Worm (Caenorhabditis elegans) whole organism, L1 larva: ENCODE measurements around the gene Y59A8B.21.

ENCODE experiments used
- C04F5.9 ChIP-seq: sonication (generic microtip); optimal IDR thresholded peaks from 2 replicates; lab custom pipeline; 2016; ENCODE audit warnings: missing genetic modification characterization, missing compliant biosample characterization
- C16A3.4 ChIP-seq: fragments of 150-350 bp; optimal IDR thresholded peaks from 2 replicates; lab custom pipeline; 2014; ENCODE audit warnings: missing biosample characterization, missing genetic modification characterization
- C34B4.2 ChIP-seq: sonication (generic microtip); optimal IDR thresholded peaks from 2 replicates; lab custom pipeline; 2017; ENCODE audit warnings: mild to moderate bottlenecking, missing genetic modification characterization, missing compliant biosample characterization
- F16B12.6 ChIP-seq: fragments of 150-350 bp; optimal IDR thresholded peaks from 2 replicates; lab custom pipeline; 2014; ENCODE audit warnings: missing biosample characterization, missing genetic modification characterization
- aha-1 ChIP-seq: fragments of 150-350 bp; optimal IDR thresholded peaks from 2 replicates; lab custom pipeline; 2014; ENCODE audit warnings: missing biosample characterization, missing genetic modification characterization
- ama-1 ChIP-seq: fragments of 150-350 bp; optimal IDR thresholded peaks from 2 replicates; lab custom pipeline; 2014
- ceh-63 ChIP-seq: fragments of 200-800 bp; sonication (Bioruptor generic); optimal IDR thresholded peaks from 2 replicates; lab custom pipeline; 2018; ENCODE audit warnings: mild to moderate bottlenecking, missing genetic modification characterization, missing compliant biosample characterization
- ceh-82 ChIP-seq, 3 experiments: fragments of 150-350 bp in 1 of 3; sonication (generic microtip) in 2 of 3; optimal IDR thresholded peaks; 2 replicates each; lab custom pipeline; 2014 to 2017; ENCODE audit warnings: missing biosample characterization in 3 of 3, missing genetic modification characterization in 3 of 3
- ceh-90 ChIP-seq: sonication (generic microtip); optimal IDR thresholded peaks from 2 replicates; lab custom pipeline; 2016; ENCODE audit warnings: missing genetic modification characterization, missing compliant biosample characterization
- dsc-1 ChIP-seq: sonication (generic microtip); optimal IDR thresholded peaks from 2 replicates; lab custom pipeline; 2016; ENCODE audit warnings: mild to moderate bottlenecking, missing genetic modification characterization, missing compliant biosample characterization
- efl-1 ChIP-seq, 4 experiments: fragments of 150-350 bp; optimal IDR thresholded peaks in 3 of 4; peaks in 1 of 4; 1 replicate in 1 of 4; 2 replicates in 3 of 4; lab custom pipeline; 2014; ENCODE audit warnings: missing biosample characterization in 2 of 4, missing genetic modification characterization in 2 of 4, missing genetic modification reagents in 2 of 4
- egl-13 ChIP-seq: sonication (generic microtip); optimal IDR thresholded peaks from 2 replicates; lab custom pipeline; 2016; ENCODE audit warnings: missing genotype, missing genetic modification reagents, missing genetic modification characterization, missing compliant biosample characterization
- egl-27 ChIP-seq, 2 experiments: fragments of 150-350 bp in 1 of 2; sonication (generic microtip); optimal IDR thresholded peaks; 3 replicates each; lab custom pipeline; 2017 to 2018; ENCODE audit warnings: missing biosample characterization in 2 of 2, missing genetic modification characterization in 2 of 2, missing genetic modification reagents in 2 of 2
- elt-2 ChIP-seq: sonication (generic microtip); optimal IDR thresholded peaks from 2 replicates; lab custom pipeline; 2016; ENCODE audit warnings: missing genetic modification characterization, mild to moderate bottlenecking, inconsistent platforms, missing compliant biosample characterization, missing genetic modification reagents
- ets-5 ChIP-seq: fragments of 200-800 bp; sonication (Bioruptor generic); IDR thresholded peaks from 2 replicates; pipeline ENCODE4 v1.3.6; 2022; ENCODE audit warnings: missing genetic modification characterization, missing compliant biosample characterization
- fkh-10 ChIP-seq: sonication (generic microtip); optimal IDR thresholded peaks from 2 replicates; lab custom pipeline; 2017; ENCODE audit warnings: missing biosample characterization, missing genetic modification reagents, missing genetic modification characterization
- fkh-4 ChIP-seq: sonication (generic microtip); optimal IDR thresholded peaks from 2 replicates; lab custom pipeline; 2016; ENCODE audit warnings: missing compliant biosample characterization, missing genetic modification characterization, borderline replicate concordance
- fos-1 ChIP-seq: fragments of 150-350 bp; optimal IDR thresholded peaks from 2 replicates; lab custom pipeline; 2014; ENCODE audit warnings: missing biosample characterization, missing genetic modification characterization
- grh-1 ChIP-seq: fragments of 200-800 bp; sonication (Bioruptor generic); IDR thresholded peaks from 2 replicates; pipeline ENCODE4 v1.3.6; 2022; ENCODE audit warnings: missing genetic modification reagents, missing genetic modification characterization, missing compliant biosample characterization
- hpl-2 ChIP-seq: fragments of 150-350 bp; optimal IDR thresholded peaks from 2 replicates; lab custom pipeline; 2014; ENCODE audit warnings: missing biosample characterization, missing genetic modification reagents, missing genetic modification characterization
- isw-1 ChIP-seq: fragments of 200-800 bp; sonication (Bioruptor generic); IDR thresholded peaks from 2 replicates; pipeline ENCODE4 v1.3.6; 2022; ENCODE audit warnings: missing genetic modification characterization, missing compliant biosample characterization
- lin-14 ChIP-seq: fragments of 200-800 bp; sonication (Bioruptor generic); optimal IDR thresholded peaks from 2 replicates; lab custom pipeline; 2018; ENCODE audit warnings: mild to moderate bottlenecking, missing genetic modification characterization, moderate library complexity, missing compliant biosample characterization
- lin-15B ChIP-seq: fragments of 150-350 bp; sonication (generic microtip); optimal IDR thresholded peaks from 3 replicates; lab custom pipeline; 2014; ENCODE audit warnings: missing biosample characterization, missing genetic modification characterization
- lin-35 ChIP-seq, 2 experiments: fragments of 150-350 bp; optimal IDR thresholded peaks; 2 replicates each; lab custom pipeline; 2014; ENCODE audit warnings: missing biosample characterization in 2 of 2, missing genetic modification characterization in 2 of 2, missing genetic modification reagents in 2 of 2
- lir-3 ChIP-seq: sonication (generic microtip); optimal IDR thresholded peaks from 2 replicates; lab custom pipeline; 2016; ENCODE audit warnings: mild to moderate bottlenecking, missing genetic modification characterization, moderate library complexity, missing compliant biosample characterization; ENCODE audit not compliant: poor library complexity
- lsy-2 ChIP-seq, 2 experiments: fragments of 150-350 bp; optimal IDR thresholded peaks; 2 replicates each; lab custom pipeline; 2014; ENCODE audit warnings: missing biosample characterization in 2 of 2, missing genetic modification characterization in 2 of 2
- mdl-1 ChIP-seq, 2 experiments: fragments of 150-350 bp; optimal IDR thresholded peaks; 2 replicates each; lab custom pipeline; 2014 to 2017; ENCODE audit warnings: missing biosample characterization in 2 of 2, missing genetic modification characterization in 2 of 2, inconsistent platforms in 1 of 2
- mep-1 ChIP-seq: fragments of 150-350 bp; optimal IDR thresholded peaks from 2 replicates; lab custom pipeline; 2014; ENCODE audit warnings: missing biosample characterization, missing genetic modification characterization
- nhr-12 ChIP-seq: sonication (generic microtip); optimal IDR thresholded peaks from 2 replicates; lab custom pipeline; 2017; ENCODE audit warnings: missing biosample characterization, missing genetic modification characterization
- nhr-19 ChIP-seq: fragments of 200-800 bp; sonication (Bioruptor generic); conservative IDR thresholded peaks from 2 replicates; pipeline ENCODE4 v1.3.6; 2022; ENCODE audit warnings: missing genetic modification characterization, missing compliant biosample characterization
- nhr-20 ChIP-seq: sonication (generic microtip); optimal IDR thresholded peaks from 2 replicates; lab custom pipeline; 2016; ENCODE audit warnings: mild to moderate bottlenecking, missing genetic modification characterization, missing compliant biosample characterization
- nhr-237 ChIP-seq: fragments of 150-350 bp; optimal IDR thresholded peaks from 2 replicates; lab custom pipeline; 2014; ENCODE audit warnings: missing biosample characterization, missing genetic modification characterization
- nhr-28 ChIP-seq: fragments of 150-350 bp; optimal IDR thresholded peaks from 2 replicates; lab custom pipeline; 2014; ENCODE audit warnings: missing biosample characterization, missing genetic modification characterization
- nhr-71 ChIP-seq: sonication (generic microtip); optimal IDR thresholded peaks from 2 replicates; lab custom pipeline; 2016; ENCODE audit warnings: mild to moderate bottlenecking, missing genetic modification characterization, moderate library complexity, missing compliant biosample characterization
- nhr-76 ChIP-seq: sonication (generic microtip); optimal IDR thresholded peaks from 2 replicates; lab custom pipeline; 2017; ENCODE audit warnings: missing biosample characterization, missing genetic modification characterization
- pag-3 ChIP-seq: sonication (generic microtip); optimal IDR thresholded peaks from 2 replicates; lab custom pipeline; 2017; ENCODE audit warnings: missing genetic modification characterization, mild to moderate bottlenecking, missing compliant biosample characterization, antibody characterized with exemption, borderline replicate concordance; ENCODE audit not compliant: insufficient read depth
- rnt-1 ChIP-seq: sonication (generic microtip); optimal IDR thresholded peaks from 2 replicates; lab custom pipeline; 2016; ENCODE audit warnings: mild to moderate bottlenecking, missing genetic modification characterization, moderate library complexity, missing compliant biosample characterization
- sox-4 ChIP-seq: sonication (generic microtip); optimal IDR thresholded peaks from 2 replicates; lab custom pipeline; 2016; ENCODE audit warnings: missing genetic modification characterization, missing compliant biosample characterization
- sptf-1 ChIP-seq: fragments of 150-350 bp; optimal IDR thresholded peaks from 2 replicates; lab custom pipeline; 2014; ENCODE audit warnings: missing biosample characterization, missing genetic modification characterization
- sup-37 ChIP-seq: fragments of 200-800 bp; sonication (Bioruptor generic); optimal IDR thresholded peaks from 2 replicates; lab custom pipeline; 2018; ENCODE audit warnings: mild to moderate bottlenecking, missing genetic modification characterization, missing compliant biosample characterization
- swsn-7 ChIP-seq: sonication (generic microtip); optimal IDR thresholded peaks from 2 replicates; lab custom pipeline; 2016; ENCODE audit warnings: missing genetic modification characterization, missing compliant biosample characterization
- unc-130 ChIP-seq: fragments of 150-350 bp; optimal IDR thresholded peaks from 2 replicates; lab custom pipeline; 2017; ENCODE audit warnings: missing biosample characterization, missing genetic modification characterization, inconsistent platforms
- unc-62 ChIP-seq: fragments of 150-350 bp; optimal IDR thresholded peaks from 2 replicates; lab custom pipeline; 2014; ENCODE audit warnings: missing biosample characterization, missing genetic modification reagents, missing genetic modification characterization
- unc-86 ChIP-seq: sonication (generic microtip); optimal IDR thresholded peaks from 2 replicates; lab custom pipeline; 2016; ENCODE audit warnings: missing genetic modification characterization, missing compliant biosample characterization
- unc-98 ChIP-seq: fragments of 200-800 bp; sonication (Bioruptor generic); IDR thresholded peaks from 2 replicates; pipeline ENCODE4 v1.3.6; 2022; ENCODE audit warnings: missing genetic modification characterization, missing compliant biosample characterization
- xbp-1 ChIP-seq: sonication (generic microtip); optimal IDR thresholded peaks from 2 replicates; lab custom pipeline; 2016; ENCODE audit warnings: missing genetic modification characterization, missing compliant biosample characterization
- zag-1 ChIP-seq: fragments of 150-350 bp; optimal IDR thresholded peaks from 2 replicates; lab custom pipeline; 2014; ENCODE audit warnings: missing biosample characterization, missing genetic modification characterization
- zip-4 ChIP-seq: fragments of 200-800 bp; sonication (Bioruptor generic); optimal IDR thresholded peaks from 2 replicates; lab custom pipeline; 2018; ENCODE audit warnings: mild to moderate bottlenecking, missing genetic modification characterization, moderate library complexity, missing compliant biosample characterization

Y59A8B.21 gene

DNA sequence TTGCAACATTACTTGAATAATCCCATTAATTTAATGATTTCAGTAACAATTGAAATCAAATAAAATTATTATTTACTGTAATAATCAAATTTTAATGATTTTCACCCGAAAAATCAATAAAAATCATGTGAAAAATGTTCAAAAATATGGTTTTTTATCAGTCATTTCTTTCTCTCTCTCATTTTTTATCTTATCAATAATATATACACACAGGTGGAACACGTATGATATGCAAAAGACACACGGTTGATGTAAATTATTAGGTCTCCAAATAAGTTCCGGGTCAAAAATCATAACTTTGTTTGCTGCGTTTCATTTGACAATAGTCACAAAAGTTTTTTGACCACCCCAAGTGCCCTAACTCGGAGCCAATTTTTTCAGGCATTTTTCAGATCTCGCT, 7.9 kb upstream of the Y59A8B.21 start:
- peak; percentile 41 for TF ChIP-seq elt-2
- no peak for TF ChIP-seq egl-27 (tag; optimal IDR thresholded peaks at IDR 0.05; lab: Kevin White, UChicago)

- TF ChIP-seq efl-1 (optimal IDR thresholded peaks at IDR 0.05; lab: Kevin White, UChicago) (no peak), efl-1 (GFP tag; optimal IDR thresholded peaks at IDR 0.05 in 1 of 2; lab: Kevin White, UChicago) (no peak), nhr-19 (GFP tag; lab: Robert Waterston, UW) (no peak), lin-14 (GFP tag; lab: Kevin White, UChicago) (no peak), ceh-90 (no peak), egl-27 (tag; optimal IDR thresholded peaks at IDR 0.05; lab: Kevin White, UChicago) (no peak), fkh-10 (no peak), fkh-4 (tag; lab: Kevin White, UChicago) (no peak), nhr-71 (no peak), ets-5 (GFP tag; lab: Robert Waterston, UW) (no peak), nhr-12 (tag; lab: Kevin White, UChicago) (no peak), C04F5.9 (no peak), zag-1 (tag; lab: Kevin White, UChicago) (no peak), unc-130 (tag; lab: Kevin White, UChicago) (no peak), nhr-28 (no peak), swsn-7 (tag; lab: Kevin White, UChicago) (no peak), ceh-63 (GFP tag; lab: Kevin White, UChicago) (no peak), mep-1 (tag; lab: Kevin White, UChicago) (no peak), pag-3 (tag; lab: Kevin White, UChicago) (no peak)
These were observed 6.3 kb upstream of the Y59A8B.21 start, which contains the start of gene snx-6 for ce11 chrV:17979789-17980188. snx-6 (minus strand) TSS chrV:17980082.

- TF ChIP-seq hpl-2 (GFP tag; lab: Kevin White, UChicago) (no peak), lsy-2 (tag; optimal IDR thresholded peaks at IDR 0.05; lab: Kevin White, UChicago) (peak; percentile 97 to 98), lir-3 (tag; lab: Kevin White, UChicago) (no peak), efl-1 (optimal IDR thresholded peaks at IDR 0.05; lab: Kevin White, UChicago) (peak; percentile 66 to 67), efl-1 (GFP tag; optimal IDR thresholded peaks at IDR 0.05 in 1 of 2; lab: Kevin White, UChicago) (peak; percentile 64 to 94), sup-37 (GFP tag; lab: Kevin White, UChicago) (no peak), ceh-90 (no peak), lin-15B (no peak), C16A3.4 (tag; lab: Kevin White, UChicago) (peak; percentile 43), unc-86 (tag; lab: Kevin White, UChicago) (peak; percentile 39), nhr-20 (no peak), pag-3 (tag; lab: Kevin White, UChicago) (no peak), unc-98 (GFP tag; lab: Robert Waterston, UW) (no peak), ceh-63 (GFP tag; lab: Kevin White, UChicago) (no peak), isw-1 (peak; percentile 48), rnt-1 (no peak), lin-14 (GFP tag; lab: Kevin White, UChicago) (no peak), grh-1 (GFP tag; lab: Robert Waterston, UW) (no peak), C34B4.2 (tag; lab: Kevin White, UChicago) (no peak), zip-4 (no peak), aha-1 (tag; lab: Kevin White, UChicago) (no peak), nhr-76 (no peak), nhr-19 (GFP tag; lab: Robert Waterston, UW) (0 out of 2 replicates have a peak, but pooled peaks have one; percentile 22), ama-1 (no peak), sox-4 (tag; lab: Kevin White, UChicago) (no peak), unc-62 (GFP tag; lab: Kevin White, UChicago) (no peak), xbp-1 (tag; lab: Kevin White, UChicago) (peak; percentile 44), mdl-1 (tag; optimal IDR thresholded peaks at IDR 0.05; lab: Kevin White, UChicago) (peak in 1 of 2 experiments; percentile 5), F16B12.6 (peak; percentile 95), dsc-1 (tag; lab: Kevin White, UChicago) (no peak), fkh-4 (tag; lab: Kevin White, UChicago) (no peak), nhr-237 (tag; lab: Kevin White, UChicago) (no peak), fos-1 (peak; percentile 54), egl-13 (tag; lab: Kevin White, UChicago) (no peak), lin-35 (GFP tag; optimal IDR thresholded peaks at IDR 0.05; lab: Kevin White, UChicago) (peak; percentile 65 to 73), ceh-82 (tag; optimal IDR thresholded peaks at IDR 0.05; lab: Kevin White, UChicago) (peak; percentile 56 to 63 (median 57)), egl-27 (tag; optimal IDR thresholded peaks at IDR 0.05; lab: Kevin White, UChicago) (no peak), sptf-1 (tag; lab: Kevin White, UChicago) (no peak)
These were observed 4.3 kb upstream of the Y59A8B.21 start for ce11 chrV:17981732-17982131.
